Worm (Caenorhabditis elegans) whole organism, young adult: ENCODE data around the gene bcc-1.

Source experiments
- T07F8.4 ChIP-seq: sonication (generic microtip); optimal IDR thresholded peaks from 2 replicates; lab custom pipeline; 2016; ENCODE audit warnings: mild to moderate bottlenecking, missing genetic modification characterization, moderate library complexity, missing compliant biosample characterization
- ZK185.1 ChIP-seq: sonication (generic microtip); optimal IDR thresholded peaks from 2 replicates; lab custom pipeline; 2016; ENCODE audit warnings: mild to moderate bottlenecking, missing genetic modification characterization, missing compliant biosample characterization; ENCODE audit not compliant: poor library complexity, severe bottlenecking
- athp-1 ChIP-seq: sonication (generic microtip); optimal IDR thresholded peaks from 2 replicates; lab custom pipeline; 2017; ENCODE audit warnings: mild to moderate bottlenecking, missing genetic modification characterization, missing compliant biosample characterization
- bed-1 ChIP-seq: fragments of 200-800 bp; sonication (Bioruptor generic); IDR thresholded peaks from 2 replicates; pipeline ENCODE4 v1.3.6; 2022; ENCODE audit warnings: missing genetic modification reagents, missing genetic modification characterization, missing compliant biosample characterization
- nhr-179 ChIP-seq: sonication (generic microtip); optimal IDR thresholded peaks from 2 replicates; lab custom pipeline; 2016; ENCODE audit warnings: mild to moderate bottlenecking, missing genetic modification characterization, missing compliant biosample characterization
- nhr-90 ChIP-seq: sonication (generic microtip); optimal IDR thresholded peaks from 2 replicates; lab custom pipeline; 2016; ENCODE audit warnings: missing genotype, mild to moderate bottlenecking, missing genetic modification characterization, missing compliant biosample characterization
- pbrm-1 ChIP-seq: fragments of 200-800 bp; sonication (Bioruptor generic); IDR thresholded peaks from 2 replicates; pipeline ENCODE4 v1.3.6; 2022; ENCODE audit warnings: missing genetic modification reagents, missing genetic modification characterization, missing compliant biosample characterization
- snpc-4 ChIP-seq, 5 experiments: fragments of 150-350 bp in 1 of 5; sonication (generic microtip) in 4 of 5; optimal IDR thresholded peaks; 2 replicates each; lab custom pipeline; 2014 to 2018; ENCODE audit warnings: missing genetic modification characterization in 5 of 5, missing biosample characterization in 3 of 5, antibody characterized with exemption in 2 of 5, mild to moderate bottlenecking in 2 of 5, missing compliant biosample characterization in 2 of 5, missing genotype in 2 of 5, moderate library complexity in 2 of 5, missing genetic modification reagents in 1 of 5

ce11 chrIV:11126028-11126427, 33.7 kb upstream of the bcc-1 start:
- TF ChIP-seq athp-1 (tag; lab: Kevin White, UChicago) (no peak), bed-1 (GFP tag; lab: Robert Waterston, UW) (no peak), nhr-90 (tag; lab: Kevin White, UChicago) (no peak), T07F8.4 (tag; lab: Kevin White, UChicago) (no peak), ZK185.1 (no peak), snpc-4 (GFP tag; optimal IDR thresholded peaks at IDR 0.05; lab: Kevin White, UChicago) (no peak), snpc-4 (tag; optimal IDR thresholded peaks at IDR 0.05; lab: Kevin White, UChicago) (no peak), nhr-179 (tag; lab: Kevin White, UChicago) (no peak), pbrm-1 (GFP tag; lab: Robert Waterston, UW) (no peak)
